Worm (Caenorhabditis elegans): ENCODE measurements around the gene Y32G9A.3.

DNA sequence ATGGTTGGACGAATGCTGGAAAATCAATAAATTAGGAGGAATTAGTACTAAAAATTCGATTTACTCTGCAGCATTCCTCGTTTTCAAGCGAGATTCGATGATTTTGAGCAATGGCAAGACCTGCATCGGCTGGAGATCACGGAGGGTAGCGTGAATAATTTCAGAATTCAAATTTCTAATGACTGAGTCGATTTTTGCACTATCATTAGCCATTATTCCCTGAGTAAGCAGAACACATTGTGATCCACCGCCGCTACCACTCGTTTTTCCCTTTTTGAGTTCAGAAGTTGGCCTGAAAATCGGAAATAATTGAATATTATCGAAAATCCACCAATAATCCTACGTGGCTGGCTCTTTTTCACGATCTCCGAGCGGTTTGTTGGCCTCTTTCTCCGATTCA lies 43.2 kb upstream of the Y32G9A.3 start:
- TF ChIP-seq ztf-4 (tag; optimal IDR thresholded peaks at IDR 0.05) = no peak
- TF ChIP-seq nhr-237 (tag; optimal IDR thresholded peaks at IDR 0.05) = no peak
- no peak for TF ChIP-seq hlh-4 (tag; optimal IDR thresholded peaks at IDR 0.05)
- no peak for TF ChIP-seq lsy-2 (tag; optimal IDR thresholded peaks at IDR 0.05)
- TF ChIP-seq zip-4 (GFP tag; optimal IDR thresholded peaks at IDR 0.05) = no peak
- TF ChIP-seq elt-3 (tag; optimal IDR thresholded peaks at IDR 0.05) = no peak

Data from whole organism, L1 larva.